Worm (Caenorhabditis elegans) whole organism, L3 larva: ENCODE measurements around the gene ZK287.9.
A peak's percentile ranks its signal among the peaks of the same experiment; 100 is the strongest.

Experiments
- R02D3.7 ChIP-seq: fragments of 150-350 bp; optimal IDR thresholded peaks from 2 replicates; lab custom pipeline; 2014; ENCODE audit warnings: missing biosample characterization, missing genetic modification characterization
- ZK546.5 ChIP-seq: sonication (generic microtip); optimal IDR thresholded peaks from 2 replicates; lab custom pipeline; 2017; ENCODE audit warnings: missing biosample characterization, missing genetic modification characterization
- aly-2 ChIP-seq: fragments of 150-350 bp; optimal IDR thresholded peaks from 2 replicates; lab custom pipeline; 2014; ENCODE audit warnings: missing biosample characterization, missing genetic modification characterization
- ceh-28 ChIP-seq: fragments of 150-350 bp; optimal IDR thresholded peaks from 2 replicates; lab custom pipeline; 2014; ENCODE audit warnings: missing biosample characterization, missing genetic modification reagents, missing genetic modification characterization
- ceh-82 ChIP-seq: fragments of 150-350 bp; optimal IDR thresholded peaks from 2 replicates; lab custom pipeline; 2014; ENCODE audit warnings: missing biosample characterization, missing genetic modification characterization
- ceh-9 ChIP-seq: sonication (generic microtip); optimal IDR thresholded peaks from 2 replicates; lab custom pipeline; 2018; ENCODE audit warnings: missing biosample characterization, missing genetic modification characterization
- daf-12 ChIP-seq: fragments of 150-350 bp; optimal IDR thresholded peaks from 2 replicates; lab custom pipeline; 2014; ENCODE audit warnings: missing biosample characterization, missing genetic modification reagents, missing genetic modification characterization
- egl-27 ChIP-seq: sonication (generic microtip); optimal IDR thresholded peaks from 4 replicates; lab custom pipeline; 2017; ENCODE audit warnings: missing biosample characterization, missing genetic modification reagents, missing genetic modification characterization
- egl-5 ChIP-seq: fragments of 150-350 bp; optimal IDR thresholded peaks from 2 replicates; lab custom pipeline; 2017; ENCODE audit warnings: missing biosample characterization, missing genetic modification reagents, missing genetic modification characterization, inconsistent platforms
- elt-1 ChIP-seq: fragments of 150-350 bp; optimal IDR thresholded peaks from 2 replicates; lab custom pipeline; 2014; ENCODE audit warnings: missing biosample characterization, missing genetic modification characterization
- elt-2 ChIP-seq: sonication (generic microtip); optimal IDR thresholded peaks from 2 replicates; lab custom pipeline; 2016; ENCODE audit warnings: missing genetic modification reagents, mild to moderate bottlenecking, missing genetic modification characterization, missing compliant biosample characterization
- elt-3 ChIP-seq, 3 experiments: fragments of 150-350 bp in 1 of 3; sonication (generic microtip) in 2 of 3; optimal IDR thresholded peaks; 2 replicates in 2 of 3; 4 replicates in 1 of 3; lab custom pipeline; 2014 to 2017; ENCODE audit warnings: missing biosample characterization in 3 of 3, missing genetic modification characterization in 3 of 3
- fkh-2 ChIP-seq: fragments of 150-350 bp; optimal IDR thresholded peaks from 2 replicates; lab custom pipeline; 2014; ENCODE audit warnings: missing biosample characterization, missing genetic modification reagents, missing genetic modification characterization
- fos-1 ChIP-seq: fragments of 150-350 bp; optimal IDR thresholded peaks from 2 replicates; lab custom pipeline; 2014; ENCODE audit warnings: missing biosample characterization, missing genetic modification characterization
- jun-1 ChIP-seq: fragments of 150-350 bp; optimal IDR thresholded peaks from 2 replicates; lab custom pipeline; 2014; ENCODE audit warnings: missing biosample characterization, missing genetic modification reagents, missing genetic modification characterization
- mdl-1 ChIP-seq: fragments of 150-350 bp; optimal IDR thresholded peaks from 2 replicates; lab custom pipeline; 2014; ENCODE audit warnings: missing biosample characterization, missing genetic modification characterization
- nfya-1 ChIP-seq: sonication (generic microtip); optimal IDR thresholded peaks from 2 replicates; lab custom pipeline; 2017; ENCODE audit warnings: missing genetic modification characterization, mild to moderate bottlenecking, missing compliant biosample characterization, antibody characterized with exemption, moderate library complexity; ENCODE audit not compliant: insufficient read depth
- nhr-12 ChIP-seq: fragments of 150-350 bp; optimal IDR thresholded peaks from 2 replicates; lab custom pipeline; 2014; ENCODE audit warnings: missing biosample characterization, missing genetic modification characterization
- nhr-23 ChIP-seq: fragments of 150-350 bp; optimal IDR thresholded peaks from 2 replicates; lab custom pipeline; 2014; ENCODE audit warnings: missing biosample characterization, missing genetic modification reagents, missing genetic modification characterization
- nhr-237 ChIP-seq: fragments of 150-350 bp; optimal IDR thresholded peaks from 2 replicates; lab custom pipeline; 2014; ENCODE audit warnings: missing biosample characterization, missing genetic modification characterization
- nhr-25 ChIP-seq: sonication (generic microtip); optimal IDR thresholded peaks from 2 replicates; lab custom pipeline; 2017; ENCODE audit warnings: missing biosample characterization, missing genetic modification characterization
- nhr-28 ChIP-seq: fragments of 150-350 bp; optimal IDR thresholded peaks from 2 replicates; lab custom pipeline; 2014; ENCODE audit warnings: missing biosample characterization, missing genetic modification characterization
- nhr-67 ChIP-seq: fragments of 150-350 bp; optimal IDR thresholded peaks from 2 replicates; lab custom pipeline; 2014; ENCODE audit warnings: missing biosample characterization, missing genetic modification characterization
- nhr-76 ChIP-seq: fragments of 150-350 bp; sonication (generic microtip); optimal IDR thresholded peaks from 5 replicates; lab custom pipeline; 2014; ENCODE audit warnings: missing biosample characterization, missing genetic modification characterization
- pha-4 ChIP-seq: fragments of 150-350 bp; optimal IDR thresholded peaks from 2 replicates; lab custom pipeline; 2014; ENCODE audit warnings: missing biosample characterization, missing genetic modification reagents, missing genetic modification characterization
- pqm-1 ChIP-seq: fragments of 150-350 bp; optimal IDR thresholded peaks from 2 replicates; lab custom pipeline; 2017; ENCODE audit warnings: missing biosample characterization, missing genetic modification characterization, inconsistent platforms
- sea-2 ChIP-seq: fragments of 150-350 bp; sonication (generic microtip); optimal IDR thresholded peaks from 4 replicates; lab custom pipeline; 2014; ENCODE audit warnings: missing biosample characterization, missing genetic modification reagents, missing genetic modification characterization
- skn-1 ChIP-seq: fragments of 150-350 bp; optimal IDR thresholded peaks from 2 replicates; lab custom pipeline; 2014; ENCODE audit warnings: missing biosample characterization, missing genetic modification characterization
- snpc-4 ChIP-seq: fragments of 150-350 bp; optimal IDR thresholded peaks from 2 replicates; lab custom pipeline; 2014; ENCODE audit warnings: missing biosample characterization, missing genetic modification characterization
- tbx-2 ChIP-seq: sonication (generic microtip); optimal IDR thresholded peaks from 2 replicates; lab custom pipeline; 2016; ENCODE audit warnings: mild to moderate bottlenecking, missing genetic modification characterization, missing compliant biosample characterization
- unc-39 ChIP-seq: sonication (generic microtip); optimal IDR thresholded peaks from 4 replicates; lab custom pipeline; 2017; ENCODE audit warnings: missing biosample characterization, missing genetic modification characterization
- unc-62 ChIP-seq: fragments of 150-350 bp; sonication (generic microtip); optimal IDR thresholded peaks from 4 replicates; lab custom pipeline; 2014; ENCODE audit warnings: missing biosample characterization, missing genetic modification reagents, missing genetic modification characterization
- zag-1 ChIP-seq: fragments of 150-350 bp; optimal IDR thresholded peaks from 2 replicates; lab custom pipeline; 2014; ENCODE audit warnings: missing biosample characterization, missing genetic modification characterization
- ztf-11 ChIP-seq: fragments of 150-350 bp; optimal IDR thresholded peaks from 2 replicates; lab custom pipeline; 2014; ENCODE audit warnings: missing biosample characterization, missing genetic modification characterization
- ztf-4 ChIP-seq: fragments of 150-350 bp; optimal IDR thresholded peaks from 2 replicates; lab custom pipeline; 2014; ENCODE audit warnings: missing biosample characterization, missing genetic modification characterization

The ZK287.9 gene

ce11 chrV:9679166-9679565, at the start of gene ZK287.9:
Gene ZK287.9, plus strand, starts transcription at chrV:9679357.
- peak; percentile 67 for TF ChIP-seq elt-2 (tag; lab: Kevin White, UChicago)
- TF ChIP-seq unc-39, result no peak
- TF ChIP-seq pqm-1 (tag; lab: Kevin White, UChicago), result peak; percentile 37

- TF ChIP-seq ztf-11 (no peak), daf-12 (tag; lab: Kevin White, UChicago) (no peak), unc-39 (no peak), nhr-25 (peak; percentile 26), skn-1 (tag; lab: Kevin White, UChicago) (no peak), aly-2 (no peak), nhr-12 (no peak)
These were observed 49.5 kb upstream of the ZK287.9 start, which contains the start of gene col-146 for ce11 chrV:9629643-9630042. Gene col-146, plus strand, starts transcription at chrV:9629943.

ce11 chrV:9630542-9630941, 48.6 kb upstream of the ZK287.9 start:
- TF ChIP-seq egl-27 (no peak), elt-3 (tag; optimal IDR thresholded peaks at IDR 0.05; lab: Kevin White, UChicago) (no peak), ceh-9 (tag; lab: Kevin White, UChicago) (no peak), jun-1 (no peak), ztf-11 (no peak), ceh-82 (no peak), sea-2 (GFP tag; lab: Kevin White, UChicago) (no peak), egl-5 (tag; lab: Kevin White, UChicago) (no peak), mdl-1 (tag; lab: Kevin White, UChicago) (no peak), daf-12 (tag; lab: Kevin White, UChicago) (no peak), nhr-23 (tag; lab: Kevin White, UChicago) (no peak), tbx-2 (no peak), unc-62 (GFP tag; lab: Kevin White, UChicago) (no peak), zag-1 (no peak), nhr-12 (no peak), nfya-1 (no peak), fos-1 (tag; lab: Kevin White, UChicago) (no peak), ZK546.5 (tag; lab: Kevin White, UChicago) (no peak)

ce11 chrV:9630944-9631343, 48.2 kb upstream of the ZK287.9 start, which contains the start of gene T06E4.5:
Gene T06E4.5, plus strand, starts transcription at chrV:9631244.
- TF ChIP-seq R02D3.7 (tag; lab: Kevin White, UChicago), result no peak
- TF ChIP-seq nhr-25, result no peak
- TF ChIP-seq pha-4, result no peak
- no peak for TF ChIP-seq snpc-4 (tag; lab: Kevin White, UChicago)

ce11 chrV:9632348-9632747, 46.8 kb upstream of the ZK287.9 start:
- no peak for TF ChIP-seq nhr-23 (tag; lab: Kevin White, UChicago)
- no peak for TF ChIP-seq egl-27

ce11 chrV:9633313-9633712, 45.8 kb upstream of the ZK287.9 start, which contains the start of gene col-147:
Gene col-147, minus strand, starts transcription at chrV:9633338.
- TF ChIP-seq nhr-23 (tag; lab: Kevin White, UChicago), result peak; percentile 44
- TF ChIP-seq R02D3.7 (tag; lab: Kevin White, UChicago), result no peak
- TF ChIP-seq nhr-67 (tag; lab: Kevin White, UChicago), result no peak
- no peak for TF ChIP-seq tbx-2
- no peak for TF ChIP-seq ceh-28 (tag; lab: Kevin White, UChicago)
- peak; percentile 39 for TF ChIP-seq nhr-25
- TF ChIP-seq, all 47 proteins: peak for 2

- TF ChIP-seq egl-27 (no peak), daf-12 (tag; lab: Kevin White, UChicago) (no peak), nhr-28 (tag; lab: Kevin White, UChicago) (no peak), mdl-1 (tag; lab: Kevin White, UChicago) (no peak), nhr-76 (tag; lab: Kevin White, UChicago) (no peak), elt-1 (tag; lab: Kevin White, UChicago) (no peak), R02D3.7 (tag; lab: Kevin White, UChicago) (no peak), ztf-4 (tag; lab: Kevin White, UChicago) (no peak), sea-2 (GFP tag; lab: Kevin White, UChicago) (no peak), fkh-2 (tag; lab: Kevin White, UChicago) (no peak), nhr-237 (tag; lab: Kevin White, UChicago) (no peak)
These were observed 33.6 kb upstream of the ZK287.9 start, which contains the start of the genes atl-1 and hcp-2 for ce11 chrV:9645507-9645906. Gene atl-1, minus strand, starts transcription at chrV:9645595. Gene hcp-2, plus strand, starts transcription at chrV:9645859.
